Worm (Caenorhabditis elegans) whole organism, late embryonic: ENCODE measurements around the gene oac-22.

ENCODE experiments used
- ceh-30 ChIP-seq: fragments of 150-350 bp; optimal IDR thresholded peaks from 2 replicates; lab custom pipeline; 2014; ENCODE audit warnings: missing biosample characterization, missing genetic modification characterization
- dmd-4 ChIP-seq: sonication (generic microtip); optimal IDR thresholded peaks from 2 replicates; lab custom pipeline; 2016; ENCODE audit warnings: borderline replicate concordance, missing genetic modification characterization, missing compliant biosample characterization
- fkh-10 ChIP-seq: fragments of 150-350 bp; optimal IDR thresholded peaks from 2 replicates; lab custom pipeline; 2014; ENCODE audit warnings: missing biosample characterization, missing genetic modification reagents, missing genetic modification characterization
- lin-11 ChIP-seq: fragments of 200-800 bp; sonication (Bioruptor generic); optimal IDR thresholded peaks from 2 replicates; lab custom pipeline; 2018; ENCODE audit warnings: mild to moderate bottlenecking, missing genetic modification characterization, missing compliant biosample characterization
- pqm-1 ChIP-seq: sonication (generic microtip); optimal IDR thresholded peaks from 2 replicates; lab custom pipeline; 2016; ENCODE audit warnings: missing genetic modification characterization, missing compliant biosample characterization
- unc-55 ChIP-seq: sonication (generic microtip); optimal IDR thresholded peaks from 2 replicates; lab custom pipeline; 2017; ENCODE audit warnings: missing biosample characterization, missing genetic modification reagents, missing genetic modification characterization

DNA sequence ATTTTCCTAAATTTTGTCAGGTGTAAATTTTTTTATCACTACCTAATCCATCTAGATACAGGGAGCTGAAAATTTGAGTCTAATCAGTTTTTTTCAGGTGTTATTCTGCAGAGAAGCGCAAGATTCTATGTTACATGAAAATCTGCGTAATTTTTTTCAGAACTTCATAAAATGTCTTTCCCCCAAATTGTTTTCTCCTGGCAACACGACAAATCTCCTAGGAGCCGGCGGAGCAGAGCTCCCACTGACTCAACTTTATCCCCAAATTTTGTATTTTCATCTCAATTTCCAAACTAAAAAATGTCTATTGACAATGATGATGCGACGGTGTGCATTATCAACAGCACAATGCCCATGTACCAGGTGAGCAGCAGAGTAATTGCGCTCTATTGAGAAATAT is 46.0 kb upstream of the oac-22 start, which contains the start of gene F28F9.2:
- TF ChIP-seq pqm-1 (tag; lab: Kevin White, UChicago) (no peak), dmd-4 (tag; lab: Kevin White, UChicago) (no peak), lin-11 (tag; lab: Kevin White, UChicago) (no peak), fkh-10 (GFP tag; lab: Kevin White, UChicago) (no peak), ceh-30 (no peak), unc-55 (GFP tag; lab: Kevin White, UChicago) (no peak)
